Fruit fly (Drosophila melanogaster) whole organism, embryonic: ENCODE data around the gene S6KL.

Experiments used
- Aef1 ChIP-seq: fragments of 200-800 bp; sonication (Bioruptor generic); IDR thresholded peaks from 3 replicates; pipeline ENCODE4 v1.3.6; 2022; ENCODE audit warnings: missing biosample characterization, missing genetic modification characterization
- BEAF-32 ChIP-seq: fragments of 200-800 bp; sonication (Bioruptor generic); optimal IDR thresholded peaks from 3 replicates; lab custom pipeline; 2017; ENCODE audit warnings: missing biosample characterization, missing genetic modification characterization, mild to moderate bottlenecking, moderate library complexity, missing genetic modification reagents
- Bdp1 ChIP-seq: fragments of 200-800 bp; sonication (Bioruptor generic); optimal IDR thresholded peaks from 3 replicates; lab custom pipeline; 2016; ENCODE audit warnings: missing biosample characterization, missing genetic modification characterization
- Blimp-1 ChIP-seq: fragments of 200-800 bp; sonication (Bioruptor generic); optimal IDR thresholded peaks from 3 replicates; lab custom pipeline; 2018; ENCODE audit warnings: missing biosample characterization, missing genetic modification characterization, mild to moderate bottlenecking, moderate library complexity, missing genetic modification reagents
- CG11247 ChIP-seq: fragments of 200-800 bp; sonication (Bioruptor generic); IDR thresholded peaks from 2 replicates; pipeline ENCODE4 v1.3.6; 2022; ENCODE audit warnings: missing biosample characterization, missing genetic modification characterization
- CG11723 ChIP-seq: fragments of 200-800 bp; sonication (Bioruptor generic); optimal IDR thresholded peaks from 2 replicates; lab custom pipeline; 2017; ENCODE audit warnings: missing biosample characterization, mild to moderate bottlenecking, missing genetic modification characterization
- CG13775 ChIP-seq: fragments of 200-800 bp; sonication (Bioruptor generic); optimal IDR thresholded peaks from 3 replicates; lab custom pipeline; 2017; ENCODE audit warnings: missing biosample characterization, mild to moderate bottlenecking, missing genetic modification characterization
- CG17186 ChIP-seq: fragments of 200-800 bp; sonication (Bioruptor generic); optimal IDR thresholded peaks from 3 replicates; lab custom pipeline; 2017; ENCODE audit warnings: missing biosample characterization, missing genetic modification reagents, missing genetic modification characterization
- CG17829 ChIP-seq: fragments of 200-800 bp; optimal IDR thresholded peaks from 2 replicates; lab custom pipeline; 2019; ENCODE audit warnings: missing biosample characterization, mild to moderate bottlenecking, missing genetic modification characterization, moderate library complexity
- CG2116 ChIP-seq: fragments of 200-800 bp; sonication (Bioruptor generic); optimal IDR thresholded peaks from 3 replicates; lab custom pipeline; 2018; ENCODE audit warnings: missing biosample characterization, mild to moderate bottlenecking, missing genetic modification characterization
- CG2712 ChIP-seq: fragments of 200-800 bp; optimal IDR thresholded peaks from 3 replicates; lab custom pipeline; 2019; ENCODE audit warnings: missing biosample characterization, mild to moderate bottlenecking, missing genetic modification characterization, moderate library complexity
- CG2875 ChIP-seq: fragments of 200-800 bp; sonication (Bioruptor generic); optimal IDR thresholded peaks from 2 replicates; lab custom pipeline; 2017; ENCODE audit warnings: missing biosample characterization, mild to moderate bottlenecking, missing genetic modification characterization, missing genetic modification reagents
- CG30020 ChIP-seq: fragments of 200-800 bp; optimal IDR thresholded peaks from 2 replicates; lab custom pipeline; 2019; ENCODE audit warnings: missing biosample characterization, mild to moderate bottlenecking, missing genetic modification characterization, moderate library complexity
- CG31441 ChIP-seq: fragments of 200-800 bp; sonication (Bioruptor generic); IDR thresholded peaks from 2 replicates; pipeline ENCODE4 v1.3.6; 2022; ENCODE audit warnings: missing biosample characterization, missing genetic modification characterization
- CG34224 ChIP-seq: fragments of 200-800 bp; sonication (Bioruptor generic); IDR thresholded peaks from 3 replicates; pipeline ENCODE4 v1.3.6; 2022; ENCODE audit warnings: missing biosample characterization, missing genetic modification characterization; ENCODE audit not compliant: partially characterized antibody
- CG3847 ChIP-seq: fragments of 200-800 bp; sonication (Bioruptor generic); IDR thresholded peaks from 2 replicates; pipeline ENCODE4 v1.3.6; 2022; ENCODE audit warnings: missing biosample characterization, missing genetic modification characterization
- CG4360 ChIP-seq: fragments of 200-800 bp; sonication (Bioruptor generic); IDR thresholded peaks from 2 replicates; pipeline ENCODE4 v1.3.6; 2022; ENCODE audit warnings: missing biosample characterization, missing genetic modification characterization
- CG4617 ChIP-seq: fragments of 200-800 bp; sonication (Bioruptor generic); optimal IDR thresholded peaks from 3 replicates; lab custom pipeline; 2016; ENCODE audit warnings: missing biosample characterization, missing genetic modification characterization, borderline replicate concordance
- CG6791 ChIP-seq: fragments of 200-800 bp; sonication (Bioruptor generic); IDR thresholded peaks from 3 replicates; pipeline ENCODE4 v1.3.6; 2022; ENCODE audit warnings: missing biosample characterization, missing genetic modification characterization; ENCODE audit not compliant: partially characterized antibody
- CG8290 ChIP-seq, 3 experiments: fragments of 200-800 bp; sonication (Bioruptor generic); optimal IDR thresholded peaks; 2 replicates each; lab custom pipeline; 2016 to 2019; ENCODE audit warnings: missing biosample characterization in 3 of 3, missing genetic modification characterization in 3 of 3, mild to moderate bottlenecking in 2 of 3, moderate library complexity in 1 of 3
- CG9817 ChIP-seq: fragments of 200-800 bp; sonication (Bioruptor generic); optimal IDR thresholded peaks from 2 replicates; lab custom pipeline; 2018; ENCODE audit warnings: missing biosample characterization, mild to moderate bottlenecking, missing genetic modification characterization, moderate library complexity
- Dfd ChIP-seq, 2 experiments: fragments of >200 bp; optimal IDR thresholded peaks; 2 replicates each; lab custom pipeline; 2017; ENCODE audit warnings: missing biosample characterization in 2 of 2, missing genetic modification characterization in 2 of 2
- Dll ChIP-seq: fragments of 200-800 bp; sonication (Bioruptor generic); IDR thresholded peaks from 4 replicates; pipeline ENCODE4 v1.3.6; 2022; ENCODE audit warnings: missing biosample characterization, missing genetic modification characterization; ENCODE audit not compliant: partially characterized antibody
- Dref ChIP-seq: fragments of 200-800 bp; sonication (Bioruptor generic); IDR thresholded peaks from 2 replicates; pipeline ENCODE4 v1.3.6; 2022; ENCODE audit warnings: missing biosample characterization, missing genetic modification characterization
- Drgx ChIP-seq: fragments of 200-800 bp; sonication (Bioruptor generic); IDR thresholded peaks from 2 replicates; pipeline ENCODE4 v1.3.6; 2022; ENCODE audit warnings: missing biosample characterization, missing genetic modification characterization
- Eip74EF ChIP-seq, 2 experiments: fragments of 200-800 bp in 1 of 2; fragments of >200 bp in 1 of 2; sonication (Bioruptor generic) in 1 of 2; optimal IDR thresholded peaks; 2 replicates each; lab custom pipeline; 2017 to 2019; ENCODE audit warnings: missing biosample characterization in 2 of 2, missing genetic modification characterization in 2 of 2, mild to moderate bottlenecking in 1 of 2, moderate library complexity in 1 of 2
- HLH4C ChIP-seq: fragments of 200-800 bp; sonication (Bioruptor generic); IDR thresholded peaks from 3 replicates; pipeline ENCODE4 v1.3.6; 2022; ENCODE audit warnings: missing biosample characterization, missing genetic modification characterization; ENCODE audit not compliant: partially characterized antibody
- HmgD ChIP-seq: fragments of 200-800 bp; sonication (Bioruptor generic); optimal IDR thresholded peaks from 3 replicates; lab custom pipeline; 2016; ENCODE audit warnings: missing biosample characterization, missing genetic modification characterization
- Med ChIP-seq: fragments of 200-800 bp; sonication (Bioruptor generic); peaks from one replicate; lab custom pipeline; 2016; ENCODE audit warnings: missing biosample characterization, missing genetic modification characterization, mild to moderate bottlenecking, inconsistent platforms, moderate library complexity
- Nf-YA ChIP-seq: fragments of 200-800 bp; sonication (Bioruptor generic); IDR thresholded peaks from 2 replicates; pipeline ENCODE4 v1.3.6; 2022; ENCODE audit warnings: missing biosample characterization, missing genetic modification characterization
- Nf-YB ChIP-seq: fragments of 200-800 bp; sonication (Bioruptor generic); optimal IDR thresholded peaks from 3 replicates; lab custom pipeline; 2019; ENCODE audit warnings: missing biosample characterization, mild to moderate bottlenecking, missing genetic modification characterization, moderate library complexity
- Opbp ChIP-seq: fragments of 200-800 bp; sonication (Bioruptor generic); IDR thresholded peaks from 3 replicates; pipeline ENCODE4 v1.3.6; 2022; ENCODE audit warnings: missing biosample characterization, missing genetic modification characterization; ENCODE audit not compliant: partially characterized antibody
- Rfx ChIP-seq: fragments of 200-800 bp; sonication (Bioruptor generic); IDR thresholded peaks from 2 replicates; pipeline ENCODE4 v1.3.6; 2022; ENCODE audit warnings: missing biosample characterization, missing genetic modification characterization
- Sry-δ ChIP-seq: fragments of 200-800 bp; sonication (Bioruptor generic); optimal IDR thresholded peaks from 2 replicates; lab custom pipeline; 2016; ENCODE audit warnings: missing biosample characterization, missing genetic modification characterization
- YL-1 ChIP-seq: fragments of 200-800 bp; sonication (Bioruptor generic); optimal IDR thresholded peaks from 3 replicates; lab custom pipeline; 2017; ENCODE audit warnings: missing biosample characterization, mild to moderate bottlenecking, missing genetic modification characterization
- ewg ChIP-seq: fragments of 200-800 bp; sonication (Bioruptor generic); optimal IDR thresholded peaks from 3 replicates; lab custom pipeline; 2017; ENCODE audit warnings: mild to moderate bottlenecking, missing biosample characterization, missing genetic modification reagents, missing genetic modification characterization
- gcm2 ChIP-seq: fragments of 200-800 bp; sonication (Bioruptor generic); optimal IDR thresholded peaks from 2 replicates; lab custom pipeline; 2016; ENCODE audit warnings: missing biosample characterization, missing genetic modification characterization
- gem ChIP-seq: fragments of 200-800 bp; sonication (Bioruptor generic); optimal IDR thresholded peaks from 2 replicates; lab custom pipeline; 2019; ENCODE audit warnings: missing biosample characterization, mild to moderate bottlenecking, missing genetic modification characterization, moderate library complexity
- knrl ChIP-seq: fragments of 200-800 bp; sonication (Bioruptor generic); IDR thresholded peaks from 3 replicates; pipeline ENCODE4 v1.3.6; 2022; ENCODE audit warnings: missing biosample characterization, missing genetic modification characterization; ENCODE audit not compliant: partially characterized antibody
- lilli ChIP-seq: fragments of 200-800 bp; sonication (Bioruptor generic); optimal IDR thresholded peaks from 3 replicates; lab custom pipeline; 2016; ENCODE audit warnings: missing biosample characterization, missing genetic modification characterization
- nerfin-2 ChIP-seq: fragments of 200-800 bp; sonication (Bioruptor generic); IDR thresholded peaks from 2 replicates; pipeline ENCODE4 v1.3.6; 2022; ENCODE audit warnings: missing biosample characterization, missing genetic modification characterization; ENCODE audit not compliant: partially characterized antibody
- pfk ChIP-seq: fragments of 200-800 bp; sonication (Bioruptor generic); optimal IDR thresholded peaks from 2 replicates; lab custom pipeline; 2018; ENCODE audit warnings: missing biosample characterization, mild to moderate bottlenecking, missing genetic modification characterization, moderate library complexity
- phol ChIP-seq: fragments of 200-800 bp; sonication (Bioruptor generic); optimal IDR thresholded peaks from 3 replicates; lab custom pipeline; 2018; ENCODE audit warnings: missing biosample characterization, mild to moderate bottlenecking, missing genetic modification characterization, moderate library complexity
- pzg ChIP-seq: fragments of 200-800 bp; sonication (Bioruptor generic); optimal IDR thresholded peaks from 3 replicates; lab custom pipeline; 2018; ENCODE audit warnings: missing biosample characterization, mild to moderate bottlenecking, missing genetic modification characterization, moderate library complexity
- sna ChIP-seq: fragments of 200-800 bp; sonication (Bioruptor generic); IDR thresholded peaks from 2 replicates; pipeline ENCODE4 v1.3.6; 2022; ENCODE audit warnings: missing biosample characterization, missing genetic modification characterization; ENCODE audit not compliant: partially characterized antibody
- trem ChIP-seq: fragments of 200-800 bp; optimal IDR thresholded peaks from 3 replicates; lab custom pipeline; 2019; ENCODE audit warnings: missing biosample characterization, mild to moderate bottlenecking, missing genetic modification characterization, moderate library complexity

S6KL gene

DNA sequence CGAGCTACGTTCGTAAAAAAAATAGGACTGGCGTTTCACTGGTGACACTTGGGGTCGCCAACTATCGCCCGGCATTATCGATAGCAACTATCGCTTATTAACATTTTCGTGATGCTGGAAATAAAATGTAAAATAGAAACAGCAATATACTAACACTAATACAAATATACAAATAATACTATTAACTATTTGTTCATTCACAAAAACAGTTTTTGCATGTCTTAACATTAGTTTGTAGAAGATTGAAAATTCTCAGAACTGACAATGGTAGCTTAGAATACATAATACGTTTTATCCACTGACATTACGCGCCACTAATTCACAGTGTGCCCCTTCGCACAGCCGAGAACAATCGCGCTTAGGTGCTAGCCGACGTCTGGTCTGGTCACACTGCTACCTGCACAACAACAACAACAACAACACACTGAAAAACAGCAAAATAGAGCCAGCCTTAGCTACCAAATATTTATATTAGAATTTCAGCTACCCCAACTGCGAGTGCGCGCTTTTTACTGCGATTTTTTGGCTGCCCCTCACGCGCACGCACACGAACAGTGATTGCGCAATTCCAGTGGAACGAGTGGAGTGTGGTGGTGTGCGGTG, at the start of gene S6KL, which contains the start of gene CG6961 (continued):
- TF ChIP-seq CG17829 (tag; lab: Kevin White, UChicago) (peak; percentile 18), CG11723 (no peak), ewg (GFP tag; lab: Kevin White, UChicago) (peak; percentile 84), Blimp-1 (GFP tag; lab: Kevin White, UChicago) (no peak), BEAF-32 (GFP tag; lab: Kevin White, UChicago) (peak; percentile 93), Eip74EF (GFP tag; optimal IDR thresholded peaks at IDR 0.05; lab: Kevin White, UChicago) (peak in 1 of 2 experiments; percentile 78), CG13775 (GFP tag; lab: Kevin White, UChicago) (peak; percentile 19), nerfin-2 (GFP tag; lab: Robert Waterston, UW) (peak; percentile 49; the same call in 1 of the 2 replicates), CG31441 (GFP tag; lab: Robert Waterston, UW) (0 out of 2 replicates have a peak, but pooled peaks have one; percentile 11), Bdp1 (GFP tag; lab: Kevin White, UChicago) (no peak), gcm2 (GFP tag; lab: Kevin White, UChicago) (no peak), Rfx (peak; percentile 14; the same call in 1 of the 2 replicates), pzg (GFP tag; lab: Kevin White, UChicago) (peak; percentile 78), Drgx (GFP tag; lab: Robert Waterston, UW) (no peak), Sry-δ (GFP tag; lab: Kevin White, UChicago) (peak; percentile 86), CG2875 (GFP tag; lab: Kevin White, UChicago) (no peak), CG11247 (GFP tag; lab: Robert Waterston, UW) (no peak), HLH4C (GFP tag; lab: Robert Waterston, UW) (peak; percentile 65; the same call in 2 of the 3 replicates), Nf-YB (GFP tag; lab: Kevin White, UChicago) (no peak), pfk (GFP tag; lab: Kevin White, UChicago) (peak; percentile 74), CG30020 (tag; lab: Kevin White, UChicago) (peak; percentile 95), HmgD (GFP tag; lab: Kevin White, UChicago) (no peak), CG17186 (GFP tag; lab: Kevin White, UChicago) (peak; percentile 62), gem (tag; lab: Kevin White, UChicago) (peak; percentile 22), Aef1 (GFP tag; lab: Robert Waterston, UW) (peak; percentile 40; the same call in 2 of the 3 replicates), CG2116 (GFP tag; lab: Kevin White, UChicago) (peak; percentile 50), sna (GFP tag; lab: Robert Waterston, UW) (0 out of 2 replicates have a peak, but pooled peaks have one; percentile 59), lilli (GFP tag; lab: Kevin White, UChicago) (peak; percentile 14), Opbp (GFP tag; lab: Robert Waterston, UW) (peak; percentile 70; the same call in 1 of the 3 replicates), CG8290 (GFP tag; optimal IDR thresholded peaks at IDR 0.05; lab: Kevin White, UChicago) (no peak), CG8290 (tag; optimal IDR thresholded peaks at IDR 0.05; lab: Kevin White, UChicago) (peak in 1 of 2 experiments; percentile 1), trem (tag; lab: Kevin White, UChicago) (peak; percentile 56), Dfd (GFP tag; optimal IDR thresholded peaks at IDR 0.05; lab: Kevin White, UChicago) (peak in 1 of 2 experiments; percentile 71), phol (tag; lab: Kevin White, UChicago) (peak; percentile 53), CG9817 (tag; lab: Kevin White, UChicago) (peak; percentile 30), knrl (peak; percentile 90), CG4617 (GFP tag; lab: Kevin White, UChicago) (peak; percentile 29), CG34224 (GFP tag; lab: Robert Waterston, UW) (peak; percentile 61; the same call in 2 of the 3 replicates), Med (GFP tag; lab: Kevin White, UChicago) (peak; percentile 64), YL-1 (GFP tag; lab: Kevin White, UChicago) (peak; percentile 70), CG4360 (GFP tag; lab: Robert Waterston, UW) (peak; percentile 94), Nf-YA (GFP tag; lab: Robert Waterston, UW) (no peak), CG3847 (peak; percentile 43), CG2712 (tag; lab: Kevin White, UChicago) (peak; percentile 22), Dref (peak; percentile 57), Dll (GFP tag; lab: Robert Waterston, UW) (peak; percentile 86), CG6791 (GFP tag; lab: Robert Waterston, UW) (peak; percentile 64)
